Worm (Caenorhabditis elegans) whole organism, midembryonic: Measurements from ENCODE around the gene F47B10.9.

ENCODE experiments used
- T22C8.4 ChIP-seq: fragments of 200-800 bp; sonication (Bioruptor generic); IDR thresholded peaks from 2 replicates; pipeline ENCODE4 v1.3.6; 2022; ENCODE audit warnings: missing genetic modification characterization, missing compliant biosample characterization
- flt-1 ChIP-seq: fragments of 200-800 bp; sonication (Bioruptor generic); IDR thresholded peaks from 2 replicates; pipeline ENCODE4 v1.3.6; 2022; ENCODE audit warnings: missing genetic modification characterization, missing compliant biosample characterization
- med-1 ChIP-seq: sonication (generic microtip); optimal IDR thresholded peaks from 2 replicates; lab custom pipeline; 2017; ENCODE audit warnings: missing genetic modification characterization, mild to moderate bottlenecking, missing compliant biosample characterization, antibody characterized with exemption, missing genetic modification reagents; ENCODE audit not compliant: insufficient read depth
- ztf-29 ChIP-seq: fragments of 200-800 bp; sonication (Bioruptor generic); IDR thresholded peaks from 2 replicates; pipeline ENCODE4 v1.3.6; 2022; ENCODE audit warnings: missing genetic modification reagents, missing genetic modification characterization, missing compliant biosample characterization

ce11 chrX:10959136-10959535 lies 45.3 kb upstream of the F47B10.9 start, which contains the start of gene K09C8.2:
- TF ChIP-seq flt-1 (no peak), med-1 (GFP tag; lab: Kevin White, UChicago) (no peak), T22C8.4 (no peak), ztf-29 (GFP tag; lab: Robert Waterston, UW) (no peak)
